Worm (Caenorhabditis elegans) whole organism, L1 larva: ENCODE measurements around the gene cha-1.

Experiments
- ceh-82 ChIP-seq, 3 experiments: fragments of 150-350 bp in 1 of 3; sonication (generic microtip) in 2 of 3; optimal IDR thresholded peaks; 2 replicates each; lab custom pipeline; 2014 to 2017; ENCODE audit warnings: missing biosample characterization in 3 of 3, missing genetic modification characterization in 3 of 3
- dpl-1 ChIP-seq, 3 experiments: fragments of 150-350 bp in 2 of 3; sonication (generic microtip) in 1 of 3; optimal IDR thresholded peaks; 2 replicates each; lab custom pipeline; 2014 to 2017; ENCODE audit warnings: missing biosample characterization in 3 of 3, missing genetic modification characterization in 3 of 3, missing genetic modification reagents in 3 of 3
- egl-27 ChIP-seq, 2 experiments: fragments of 150-350 bp in 1 of 2; sonication (generic microtip); optimal IDR thresholded peaks; 3 replicates each; lab custom pipeline; 2017 to 2018; ENCODE audit warnings: missing biosample characterization in 2 of 2, missing genetic modification characterization in 2 of 2, missing genetic modification reagents in 2 of 2
- elt-3 ChIP-seq, 6 experiments: fragments of 150-350 bp in 1 of 6; sonication (generic microtip); optimal IDR thresholded peaks; 2 replicates each; lab custom pipeline; 2017 to 2018; ENCODE audit warnings: missing biosample characterization in 6 of 6, missing genetic modification characterization in 6 of 6, inconsistent platforms in 1 of 6
- lin-13 ChIP-seq: fragments of 150-350 bp; optimal IDR thresholded peaks from 2 replicates; lab custom pipeline; 2014; ENCODE audit warnings: missing biosample characterization, missing genetic modification reagents, missing genetic modification characterization
- lin-39 ChIP-seq: fragments of 150-350 bp; optimal IDR thresholded peaks from 2 replicates; lab custom pipeline; 2014; ENCODE audit warnings: missing biosample characterization, missing genetic modification reagents, missing genetic modification characterization
- lsy-2 ChIP-seq, 2 experiments: fragments of 150-350 bp; optimal IDR thresholded peaks; 2 replicates each; lab custom pipeline; 2014; ENCODE audit warnings: missing biosample characterization in 2 of 2, missing genetic modification characterization in 2 of 2
- mep-1 ChIP-seq: fragments of 150-350 bp; optimal IDR thresholded peaks from 2 replicates; lab custom pipeline; 2014; ENCODE audit warnings: missing biosample characterization, missing genetic modification characterization
- nhr-11 ChIP-seq: fragments of 150-350 bp; optimal IDR thresholded peaks from 2 replicates; lab custom pipeline; 2014; ENCODE audit warnings: missing biosample characterization, missing genetic modification characterization
- nhr-20 ChIP-seq: sonication (generic microtip); optimal IDR thresholded peaks from 2 replicates; lab custom pipeline; 2016; ENCODE audit warnings: mild to moderate bottlenecking, missing genetic modification characterization, missing compliant biosample characterization
- nhr-77 ChIP-seq: fragments of 150-350 bp; optimal IDR thresholded peaks from 2 replicates; lab custom pipeline; 2014; ENCODE audit warnings: missing biosample characterization, missing genetic modification characterization
- snpc-4 ChIP-seq: fragments of 150-350 bp; optimal IDR thresholded peaks from 2 replicates; lab custom pipeline; 2014; ENCODE audit warnings: missing biosample characterization, missing genetic modification characterization
- unc-98 ChIP-seq: fragments of 200-800 bp; sonication (Bioruptor generic); IDR thresholded peaks from 2 replicates; pipeline ENCODE4 v1.3.6; 2022; ENCODE audit warnings: missing genetic modification characterization, missing compliant biosample characterization

ce11 chrIV:3599958-3600357 lies 24.5 kb downstream of the cha-1 start, which contains the start of gene Y37E11B.7:
- TF ChIP-seq lsy-2 (tag; optimal IDR thresholded peaks at IDR 0.05; lab: Kevin White, UChicago) (no peak), nhr-77 (no peak), snpc-4 (tag; lab: Kevin White, UChicago) (no peak), lin-39 (no peak), dpl-1 (GFP tag; optimal IDR thresholded peaks at IDR 0.05; lab: Kevin White, UChicago) (no peak), mep-1 (no peak), egl-27 (tag; optimal IDR thresholded peaks at IDR 0.05; lab: Kevin White, UChicago) (no peak), nhr-11 (no peak), elt-3 (tag; optimal IDR thresholded peaks at IDR 0.05; lab: Kevin White, UChicago) (peak in 1 of 6 experiments; percentile 23), unc-98 (GFP tag; lab: Robert Waterston, UW) (no peak), nhr-20 (no peak), ceh-82 (tag; optimal IDR thresholded peaks at IDR 0.05; lab: Kevin White, UChicago) (no peak), lin-13 (GFP tag; lab: Kevin White, UChicago) (no peak)
